Fruit fly (Drosophila melanogaster): Measurements from ENCODE around the gene CG42750.
A peak's percentile ranks its signal among the peaks of the same experiment; 100 is the strongest.

CG42750 gene

dm6 chr2L:18184648-18185243, 90.8 kb downstream of the CG42750 start, which contains the start of gene Ptp36E (continued):
- TF ChIP-seq Elba2 (GFP tag; optimal IDR thresholded peaks at IDR 0.05) (no peak), CG7963 (GFP tag; IDR thresholded peaks at IDR 0.05; ENCODE audit: partially characterized antibody) (no peak), mld (GFP tag; IDR thresholded peaks at IDR 0.05; ENCODE audit: partially characterized antibody) (no peak), Abd-B (GFP tag; optimal IDR thresholded peaks at IDR 0.05) (peak; percentile 43), CG11695 (GFP tag; IDR thresholded peaks at IDR 0.05) (peak; percentile 86), CG13424 (tag; optimal IDR thresholded peaks at IDR 0.05) (peak; percentile 90), unpg (GFP tag; optimal IDR thresholded peaks at IDR 0.05) (peak; percentile 87), Dp (GFP tag; optimal IDR thresholded peaks at IDR 0.05) (no peak), Ssrp (tag; optimal IDR thresholded peaks at IDR 0.05) (no peak), Tbp (GFP tag; optimal IDR thresholded peaks at IDR 0.05) (no peak), MTF-1 (GFP tag; optimal IDR thresholded peaks at IDR 0.05; ENCODE audit: borderline replicate concordance) (peak; percentile 9), otp (GFP tag; IDR thresholded peaks at IDR 0.05) (peak; percentile 58; the same call in 2 of the 3 replicates), ci (GFP tag; IDR thresholded peaks at IDR 0.05) (peak; percentile 35; the same call in 1 of the 3 replicates), CG5180 (GFP tag; optimal IDR thresholded peaks at IDR 0.05) (peak; percentile 74), CG10366 (GFP tag; IDR thresholded peaks at IDR 0.05) (peak; percentile 48), crc (GFP tag; optimal IDR thresholded peaks at IDR 0.05) (no peak), CG2678 (tag; optimal IDR thresholded peaks at IDR 0.05) (peak; percentile 95), Xrp1 (GFP tag; IDR thresholded peaks at IDR 0.05) (peak; percentile 84), vnd (GFP tag; IDR thresholded peaks at IDR 0.05; ENCODE audit: partially characterized antibody) (peak; percentile 44; the same call in 1 of the 3 replicates), D19B (GFP tag; optimal IDR thresholded peaks at IDR 0.05) (peak; percentile 79), so (GFP tag; IDR thresholded peaks at IDR 0.05) (peak; percentile 53; the same call in 1 of the 3 replicates), C15 (GFP tag; IDR thresholded peaks at IDR 0.05) (peak; percentile 28; the same call in 1 of the 3 replicates), cato (GFP tag; optimal IDR thresholded peaks at IDR 0.05; ENCODE audit: borderline replicate concordance) (peak; percentile 59), ash1 (GFP tag; optimal IDR thresholded peaks at IDR 0.05) (no peak), Neu2 (GFP tag; optimal IDR thresholded peaks at IDR 0.05; ENCODE audit: borderline replicate concordance) (no peak), Mes4 (GFP tag; optimal IDR thresholded peaks at IDR 0.05) (no peak), Dbx (GFP tag; IDR thresholded peaks at IDR 0.05) (peak; percentile 79), ftz-f1 (GFP tag; optimal IDR thresholded peaks at IDR 0.05) (no peak), prd (optimal IDR thresholded peaks at IDR 0.05) (no peak), prd (GFP tag; IDR thresholded peaks at IDR 0.05) (peak; percentile 85), CG12104 (GFP tag; optimal IDR thresholded peaks at IDR 0.05) (no peak), vfl (GFP tag; optimal IDR thresholded peaks at IDR 0.05) (peak; percentile 29), CG11504 (tag; optimal IDR thresholded peaks at IDR 0.05) (peak; percentile 91), emc (GFP tag; optimal IDR thresholded peaks at IDR 0.05) (no peak), CG1792 (GFP tag; optimal IDR thresholded peaks at IDR 0.05) (no peak), CG10565 (GFP tag; optimal IDR thresholded peaks at IDR 0.05) (no peak), NC2α (GFP tag; optimal IDR thresholded peaks at IDR 0.05) (no peak), sug (tag; optimal IDR thresholded peaks at IDR 0.05) (peak; percentile 77), h (optimal IDR thresholded peaks at IDR 0.05) (no peak), tgo (GFP tag; IDR thresholded peaks at IDR 0.05) (peak; percentile 69; the same call in 2 of the 3 replicates), CG6765 (GFP tag; optimal IDR thresholded peaks at IDR 0.05) (peak; percentile 78), CG10959 (GFP tag; IDR thresholded peaks at IDR 0.05) (peak; percentile 27; the same call in 1 of the 2 replicates), peb (GFP tag; IDR thresholded peaks at IDR 0.05) (peak; percentile 61; the same call in 1 of the 2 replicates), sc (optimal IDR thresholded peaks at IDR 0.05) (no peak), sc (GFP tag; optimal IDR thresholded peaks at IDR 0.05) (peak; percentile 69), CG8388 (GFP tag; optimal IDR thresholded peaks at IDR 0.05) (peak; percentile 49), CG17912 (GFP tag; optimal IDR thresholded peaks at IDR 0.05) (no peak), eve (GFP tag; optimal IDR thresholded peaks at IDR 0.05) (peak in 1 of 2 experiments; percentile 83), sd (tag; optimal IDR thresholded peaks at IDR 0.05) (no peak), CG1602 (GFP tag; optimal IDR thresholded peaks at IDR 0.05) (peak; percentile 50), wor (GFP tag; IDR thresholded peaks at IDR 0.05) (peak; percentile 53)

Data from whole organism, embryonic.